Worm (Caenorhabditis elegans): ENCODE measurements around the gene sma-1.
A peak's percentile ranks its signal among the peaks of the same experiment; 100 is the strongest.

The sma-1 gene

ce11 chrV:11905977-11906376 lies 6.7 kb downstream of the sma-1 start:
- TF ChIP-seq flt-1 (GFP tag; IDR thresholded peaks at IDR 0.05) (no peak), med-1 (GFP tag; optimal IDR thresholded peaks at IDR 0.05; ENCODE audit: insufficient read depth) (no peak), klf-2 (GFP tag; conservative IDR thresholded peaks at IDR 0.05) (no peak), ztf-23 (GFP tag; IDR thresholded peaks at IDR 0.05) (no peak), ztf-29 (GFP tag; IDR thresholded peaks at IDR 0.05) (no peak), cog-1 (tag; optimal IDR thresholded peaks at IDR 0.05) (no peak), T22C8.4 (GFP tag; IDR thresholded peaks at IDR 0.05) (no peak), tab-1 (GFP tag; IDR thresholded peaks at IDR 0.05) (no peak), ref-1 (GFP tag; conservative IDR thresholded peaks at IDR 0.05) (no peak)

- no peak for TF ChIP-seq klf-2 (GFP tag; conservative IDR thresholded peaks at IDR 0.05)
- no peak for TF ChIP-seq cog-1 (tag; optimal IDR thresholded peaks at IDR 0.05)
- no peak for TF ChIP-seq ref-1 (GFP tag; conservative IDR thresholded peaks at IDR 0.05)
- TF ChIP-seq flt-1 (GFP tag; IDR thresholded peaks at IDR 0.05) = no peak
- TF ChIP-seq med-1 (GFP tag; optimal IDR thresholded peaks at IDR 0.05; ENCODE audit: insufficient read depth) = no peak
- TF ChIP-seq ztf-23 (GFP tag; IDR thresholded peaks at IDR 0.05) = no peak
- TF ChIP-seq T22C8.4 (GFP tag; IDR thresholded peaks at IDR 0.05) = no peak
- TF ChIP-seq ztf-29 (GFP tag; IDR thresholded peaks at IDR 0.05) = no peak
- TF ChIP-seq tab-1 (GFP tag; IDR thresholded peaks at IDR 0.05) = no peak
Measured at ce11 chrV:11913283-11913682, 14.0 kb downstream of the sma-1 start.

ce11 chrV:11917186-11917585 lies 17.9 kb downstream of the sma-1 start, which contains the start of gene R31.2:
Gene R31.2, plus strand, starts transcription at chrV:11917573.
- no peak for TF ChIP-seq med-1 (GFP tag; optimal IDR thresholded peaks at IDR 0.05; ENCODE audit: insufficient read depth)
- TF ChIP-seq cog-1 (tag; optimal IDR thresholded peaks at IDR 0.05) = no peak
- TF ChIP-seq ztf-29 (GFP tag; IDR thresholded peaks at IDR 0.05) = no peak
- TF ChIP-seq T22C8.4 (GFP tag; IDR thresholded peaks at IDR 0.05) = no peak
- TF ChIP-seq ref-1 (GFP tag; conservative IDR thresholded peaks at IDR 0.05) = no peak
- TF ChIP-seq tab-1 (GFP tag; IDR thresholded peaks at IDR 0.05) = no peak
- no peak for TF ChIP-seq flt-1 (GFP tag; IDR thresholded peaks at IDR 0.05)
- no peak for TF ChIP-seq ztf-23 (GFP tag; IDR thresholded peaks at IDR 0.05)
- TF ChIP-seq klf-2 (GFP tag; conservative IDR thresholded peaks at IDR 0.05) = no peak

- TF ChIP-seq tab-1 (GFP tag; IDR thresholded peaks at IDR 0.05) (no peak), ztf-29 (GFP tag; IDR thresholded peaks at IDR 0.05) (no peak), med-1 (GFP tag; optimal IDR thresholded peaks at IDR 0.05; ENCODE audit: insufficient read depth) (no peak), ztf-23 (GFP tag; IDR thresholded peaks at IDR 0.05) (no peak), ref-1 (GFP tag; conservative IDR thresholded peaks at IDR 0.05) (no peak), flt-1 (GFP tag; IDR thresholded peaks at IDR 0.05) (no peak), T22C8.4 (GFP tag; IDR thresholded peaks at IDR 0.05) (no peak), cog-1 (tag; optimal IDR thresholded peaks at IDR 0.05) (no peak), klf-2 (GFP tag; conservative IDR thresholded peaks at IDR 0.05) (no peak)
Measured at ce11 chrV:11919639-11920038, 20.4 kb downstream of the sma-1 start.

- TF ChIP-seq cog-1 (tag; optimal IDR thresholded peaks at IDR 0.05) (no peak), ref-1 (GFP tag; conservative IDR thresholded peaks at IDR 0.05) (no peak), ztf-29 (GFP tag; IDR thresholded peaks at IDR 0.05) (no peak), T22C8.4 (GFP tag; IDR thresholded peaks at IDR 0.05) (no peak), ztf-23 (GFP tag; IDR thresholded peaks at IDR 0.05) (no peak)
Measured at ce11 chrV:11921229-11921628, 22.0 kb downstream of the sma-1 start.

- no peak for TF ChIP-seq flt-1 (GFP tag; IDR thresholded peaks at IDR 0.05)
- no peak for TF ChIP-seq tab-1 (GFP tag; IDR thresholded peaks at IDR 0.05)
- no peak for TF ChIP-seq med-1 (GFP tag; optimal IDR thresholded peaks at IDR 0.05; ENCODE audit: insufficient read depth)
- TF ChIP-seq ref-1 (GFP tag; conservative IDR thresholded peaks at IDR 0.05) = no peak
Measured at ce11 chrV:11921689-11922517, 22.7 kb downstream of the sma-1 start.

ce11 chrV:11927346-11927745 lies 28.1 kb downstream of the sma-1 start, which contains the start of gene osm-6:
Gene osm-6, minus strand, starts transcription at chrV:11927446.
- TF ChIP-seq T22C8.4 (GFP tag; IDR thresholded peaks at IDR 0.05) = no peak
- TF ChIP-seq cog-1 (tag; optimal IDR thresholded peaks at IDR 0.05) = no peak
- TF ChIP-seq ztf-29 (GFP tag; IDR thresholded peaks at IDR 0.05) = no peak
- no peak for TF ChIP-seq flt-1 (GFP tag; IDR thresholded peaks at IDR 0.05)
- no peak for TF ChIP-seq tab-1 (GFP tag; IDR thresholded peaks at IDR 0.05)
- TF ChIP-seq klf-2 (GFP tag; conservative IDR thresholded peaks at IDR 0.05) = no peak
- no peak for TF ChIP-seq med-1 (GFP tag; optimal IDR thresholded peaks at IDR 0.05; ENCODE audit: insufficient read depth)
- no peak for TF ChIP-seq ztf-23 (GFP tag; IDR thresholded peaks at IDR 0.05)
- no peak for TF ChIP-seq ref-1 (GFP tag; conservative IDR thresholded peaks at IDR 0.05)

- TF ChIP-seq cog-1 (tag; optimal IDR thresholded peaks at IDR 0.05) (no peak), ztf-29 (GFP tag; IDR thresholded peaks at IDR 0.05) (no peak), flt-1 (GFP tag; IDR thresholded peaks at IDR 0.05) (no peak), ztf-23 (GFP tag; IDR thresholded peaks at IDR 0.05) (no peak)
Measured at ce11 chrV:11929046-11929590, 29.9 kb downstream of the sma-1 start, which contains the start of gene F58H1.2. Gene F58H1.2, plus strand, starts transcription at chrV:11929096.

- TF ChIP-seq cog-1 (tag; optimal IDR thresholded peaks at IDR 0.05) (peak; percentile 81), ref-1 (GFP tag; conservative IDR thresholded peaks at IDR 0.05) (no peak), flt-1 (GFP tag; IDR thresholded peaks at IDR 0.05) (no peak), ztf-23 (GFP tag; IDR thresholded peaks at IDR 0.05) (peak; percentile 78)
Measured at ce11 chrV:11933196-11934028, 34.2 kb downstream of the sma-1 start, which contains the start of the genes aman-2 and F58H1.3. Gene aman-2, minus strand, starts transcription at chrV:11933246. Gene F58H1.3, plus strand, starts transcription at chrV:11933978.
